Worm (Caenorhabditis elegans): ENCODE measurements around the gene ostb-1.

Gene ostb-1

DNA sequence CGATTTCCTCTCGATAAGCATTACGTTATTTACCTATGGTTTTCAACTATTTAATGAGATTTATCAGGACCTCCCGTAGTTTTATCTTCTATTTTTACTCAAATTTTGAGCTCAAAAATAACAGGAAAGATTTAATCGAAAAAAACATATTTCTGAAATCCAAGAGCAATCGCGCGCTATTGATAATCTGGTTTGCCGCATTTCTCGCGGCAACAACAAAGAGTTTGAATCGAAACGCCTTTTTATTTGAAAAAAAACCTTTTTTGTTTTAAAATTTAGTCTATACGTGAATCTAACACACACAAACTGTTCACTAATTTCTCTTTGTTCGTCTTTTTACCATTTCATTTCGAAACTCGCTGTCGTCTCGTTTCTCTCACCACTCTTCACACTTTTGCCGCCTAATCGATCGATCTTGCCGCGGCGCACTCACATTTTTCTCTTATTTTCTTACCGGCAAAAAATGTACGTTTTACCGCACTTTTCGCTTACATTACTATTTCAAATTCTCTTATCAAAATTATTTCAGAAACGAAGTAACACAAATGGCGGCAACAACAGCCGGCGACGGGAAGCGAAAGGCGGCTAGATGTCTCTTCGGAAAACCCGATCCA lies 48.0 kb upstream of the ostb-1 start, which contains the start of gene cki-2 (continued):
- TF ChIP-seq B0336.3 (GFP tag; IDR thresholded peaks at IDR 0.05) (0 out of 2 replicates have a peak, but pooled peaks have one; percentile 21), sptf-2 (GFP tag; optimal IDR thresholded peaks at IDR 0.05) (no peak), attf-6 (GFP tag; IDR thresholded peaks at IDR 0.05) (no peak), rec-8 (tag; optimal IDR thresholded peaks at IDR 0.05) (no peak), nhr-179 (tag; optimal IDR thresholded peaks at IDR 0.05) (no peak), K12H6.12 (tag; optimal IDR thresholded peaks at IDR 0.05) (no peak), T26A5.8 (tag; optimal IDR thresholded peaks at IDR 0.05) (no peak), fkh-3 (tag; optimal IDR thresholded peaks at IDR 0.05) (no peak), efl-1 (GFP tag; optimal IDR thresholded peaks at IDR 0.05) (peak; percentile 87), tlf-1 (GFP tag; optimal IDR thresholded peaks at IDR 0.05) (no peak), madf-6 (GFP tag; IDR thresholded peaks at IDR 0.05) (peak; percentile 90), B0035.1 (tag; optimal IDR thresholded peaks at IDR 0.05) (no peak), F22D6.2 (tag; optimal IDR thresholded peaks at IDR 0.05) (no peak), unc-130 (GFP tag; optimal IDR thresholded peaks at IDR 0.05) (no peak), lin-54 (GFP tag; optimal IDR thresholded peaks at IDR 0.05) (peak; percentile 32), ztf-25 (GFP tag; IDR thresholded peaks at IDR 0.05) (no peak), lsl-1 (GFP tag; optimal IDR thresholded peaks at IDR 0.05) (peak; percentile 48), D2030.7 (GFP tag; IDR thresholded peaks at IDR 0.05) (peak; percentile 37; the same call in 1 of the 2 replicates), xnd-1 (tag; optimal IDR thresholded peaks at IDR 0.05) (peak; percentile 63), ceh-91 (GFP tag; IDR thresholded peaks at IDR 0.05) (peak; percentile 42; the same call in 1 of the 2 replicates), athp-1 (tag; optimal IDR thresholded peaks at IDR 0.05) (no peak), nhr-80 (tag; optimal IDR thresholded peaks at IDR 0.05) (peak; percentile 75), F39B2.1 (GFP tag; IDR thresholded peaks at IDR 0.05) (no peak), hmg-1.2 (GFP tag; IDR thresholded peaks at IDR 0.05) (peak; percentile 36; the same call in 1 of the 2 replicates)

DNA sequence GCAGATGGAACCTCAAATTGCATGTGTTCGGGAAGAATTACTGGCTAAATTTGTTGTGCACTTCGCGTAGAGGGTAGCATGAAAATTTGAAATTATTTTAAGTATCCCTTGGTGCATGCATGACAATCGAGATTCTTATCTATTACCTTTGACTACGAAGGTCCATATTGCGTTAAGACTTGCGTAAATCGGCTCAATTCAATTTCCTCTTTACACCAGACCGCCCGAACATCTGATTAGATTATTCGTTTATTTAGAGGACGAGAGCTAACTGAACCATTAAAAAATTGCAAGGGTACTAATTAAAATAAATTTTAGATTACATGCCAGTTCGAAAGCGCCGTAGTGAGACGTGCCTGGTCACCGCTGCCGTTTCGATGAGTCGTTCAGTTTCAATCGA lies 46.7 kb upstream of the ostb-1 start:
- TF ChIP-seq zim-3 (tag; optimal IDR thresholded peaks at IDR 0.05): no peak
- TF ChIP-seq hsf-1 (GFP tag; IDR thresholded peaks at IDR 0.05): 0 out of 2 replicates have a peak, but pooled peaks have one; percentile 7

DNA sequence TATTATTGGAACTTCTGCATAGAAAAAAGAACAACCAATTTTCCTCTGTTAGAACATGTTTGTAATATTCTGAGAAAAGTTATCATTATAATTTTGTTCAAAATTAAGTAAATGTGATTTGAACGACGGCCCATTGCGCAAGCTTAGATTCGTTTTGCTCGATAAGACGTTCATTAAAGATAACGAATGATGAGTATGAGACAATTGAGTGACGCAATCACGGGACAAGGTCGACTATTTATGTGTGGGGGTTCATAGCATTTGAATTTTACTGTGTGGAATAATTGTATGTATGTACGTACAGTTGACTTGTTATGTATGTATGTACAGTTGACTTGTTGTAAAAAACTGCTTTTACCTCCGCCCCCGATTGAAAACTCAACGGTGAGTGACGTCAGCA lies 44.9 kb upstream of the ostb-1 start:
- TF ChIP-seq xnd-1 (tag; optimal IDR thresholded peaks at IDR 0.05) (no peak), ztf-6 (GFP tag; IDR thresholded peaks at IDR 0.05) (no peak), nfya-2 (GFP tag; IDR thresholded peaks at IDR 0.05) (no peak), pha-4 (tag; optimal IDR thresholded peaks at IDR 0.05) (no peak), rpc-1 (optimal IDR thresholded peaks at IDR 0.05) (no peak), rpc-1 (tag; optimal IDR thresholded peaks at IDR 0.05) (no peak), nhr-27 (tag; optimal IDR thresholded peaks at IDR 0.05) (no peak), D2030.7 (GFP tag; IDR thresholded peaks at IDR 0.05) (no peak), him-1 (tag; optimal IDR thresholded peaks at IDR 0.05) (no peak), F57A8.1 (GFP tag; optimal IDR thresholded peaks at IDR 0.05) (no peak)

DNA sequence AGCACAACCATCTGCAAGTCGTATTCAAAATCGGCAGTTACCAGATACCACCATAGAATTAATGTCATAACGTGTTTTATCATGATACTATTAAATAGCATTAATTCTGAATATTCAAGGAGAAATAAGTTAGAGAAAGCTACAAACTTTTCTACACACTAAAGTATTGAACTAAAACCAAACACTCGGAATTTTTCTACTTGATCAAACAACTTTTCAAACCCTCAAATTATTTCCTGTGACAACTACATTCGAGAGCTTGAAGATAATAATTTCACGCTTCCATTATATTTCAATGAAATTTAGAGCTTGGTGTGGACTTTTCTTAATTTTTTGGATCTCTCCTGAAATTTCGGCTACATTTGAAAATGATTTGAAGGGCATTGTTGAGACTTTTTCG lies 41.9 kb upstream of the ostb-1 start, which contains the start of gene irld-47:
TSS of gene irld-47 (minus strand) at position 101 of the 400 bp plus-strand sequence.
- TF ChIP-seq let-607 (tag; optimal IDR thresholded peaks at IDR 0.05) (no peak), F10E7.11 (tag; optimal IDR thresholded peaks at IDR 0.05) (no peak), C06A6.2 (GFP tag; conservative IDR thresholded peaks at IDR 0.05) (no peak), lsl-1 (GFP tag; optimal IDR thresholded peaks at IDR 0.05) (no peak), sea-2 (GFP tag; IDR thresholded peaks at IDR 0.05) (no peak), pha-4 (tag; optimal IDR thresholded peaks at IDR 0.05) (no peak), B0019.2 (GFP tag; conservative IDR thresholded peaks at IDR 0.05) (no peak), tbx-9 (tag; optimal IDR thresholded peaks at IDR 0.05; ENCODE audit: borderline replicate concordance) (no peak), ceh-91 (GFP tag; IDR thresholded peaks at IDR 0.05) (no peak), nfyb-1 (GFP tag; IDR thresholded peaks at IDR 0.05) (no peak), Y95B8A.8 (GFP tag; IDR thresholded peaks at IDR 0.05) (no peak), mel-28 (tag; optimal IDR thresholded peaks at IDR 0.05; ENCODE audit: borderline replicate concordance) (no peak)
